Fruit fly (Drosophila melanogaster) whole organism, embryonic: Measurements from ENCODE around the gene CG17224.

Source experiments
- Atf-2 ChIP-seq: fragments of 200-800 bp; sonication (Bioruptor generic); optimal IDR thresholded peaks from 2 replicates; lab custom pipeline; 2016; ENCODE audit warnings: missing biosample characterization, missing genetic modification characterization
- BEAF-32 ChIP-seq: fragments of 200-800 bp; sonication (Bioruptor generic); optimal IDR thresholded peaks from 3 replicates; lab custom pipeline; 2017; ENCODE audit warnings: missing biosample characterization, missing genetic modification characterization, mild to moderate bottlenecking, moderate library complexity, missing genetic modification reagents
- BtbVII ChIP-seq: fragments of 200-800 bp; sonication (Bioruptor generic); optimal IDR thresholded peaks from 3 replicates; lab custom pipeline; 2017; ENCODE audit warnings: missing biosample characterization, mild to moderate bottlenecking, missing genetic modification characterization
- CG13287 ChIP-seq: fragments of 200-800 bp; sonication (Bioruptor generic); IDR thresholded peaks from 2 replicates; pipeline ENCODE4 v1.3.6; 2022; ENCODE audit warnings: missing biosample characterization, missing genetic modification characterization; ENCODE audit not compliant: partially characterized antibody
- CG14860 ChIP-seq: fragments of 200-800 bp; sonication (Bioruptor generic); IDR thresholded peaks from 3 replicates; pipeline ENCODE4 v1.3.6; 2022; ENCODE audit warnings: missing biosample characterization, missing genetic modification characterization; ENCODE audit not compliant: partially characterized antibody
- CG1603 ChIP-seq: fragments of 200-800 bp; sonication (Bioruptor generic); optimal IDR thresholded peaks from 2 replicates; lab custom pipeline; 2019; ENCODE audit warnings: missing biosample characterization, mild to moderate bottlenecking, missing genetic modification characterization, moderate library complexity
- CG16779 ChIP-seq: fragments of 200-800 bp; sonication (Bioruptor generic); IDR thresholded peaks from 2 replicates; pipeline ENCODE4 v1.3.6; 2022; ENCODE audit warnings: missing biosample characterization, missing genetic modification characterization
- CG16813 ChIP-seq: fragments of 200-800 bp; sonication (Bioruptor generic); IDR thresholded peaks from 3 replicates; pipeline ENCODE4 v1.3.6; 2022; ENCODE audit warnings: missing biosample characterization, missing genetic modification characterization; ENCODE audit not compliant: partially characterized antibody
- CG17361 ChIP-seq: fragments of 200-800 bp; sonication (Bioruptor generic); IDR thresholded peaks from 3 replicates; pipeline ENCODE4 v1.3.6; 2022; ENCODE audit warnings: missing biosample characterization, missing genetic modification characterization
- CG17568 ChIP-seq: fragments of 200-800 bp; sonication (Bioruptor generic); optimal IDR thresholded peaks from 2 replicates; lab custom pipeline; 2018; ENCODE audit warnings: missing biosample characterization, mild to moderate bottlenecking, missing genetic modification characterization, moderate library complexity
- CG17829 ChIP-seq: fragments of 200-800 bp; optimal IDR thresholded peaks from 2 replicates; lab custom pipeline; 2019; ENCODE audit warnings: missing biosample characterization, mild to moderate bottlenecking, missing genetic modification characterization, moderate library complexity
- CG1792 ChIP-seq: fragments of 200-800 bp; sonication (Bioruptor generic); optimal IDR thresholded peaks from 2 replicates; lab custom pipeline; 2016; ENCODE audit warnings: missing biosample characterization, missing genetic modification characterization
- CG2129 ChIP-seq: fragments of 200-800 bp; sonication (Bioruptor generic); IDR thresholded peaks from 2 replicates; pipeline ENCODE4 v1.3.6; 2022; ENCODE audit warnings: missing biosample characterization, missing genetic modification characterization; ENCODE audit not compliant: partially characterized antibody
- CG2199 ChIP-seq: fragments of 200-800 bp; sonication (Bioruptor generic); IDR thresholded peaks from 3 replicates; pipeline ENCODE4 v1.3.6; 2022; ENCODE audit warnings: missing biosample characterization, missing genetic modification characterization
- CG31388 ChIP-seq: fragments of 200-800 bp; sonication (Bioruptor generic); optimal IDR thresholded peaks from 2 replicates; lab custom pipeline; 2016; ENCODE audit warnings: missing biosample characterization, missing genetic modification characterization
- CG3847 ChIP-seq: fragments of 200-800 bp; sonication (Bioruptor generic); IDR thresholded peaks from 2 replicates; pipeline ENCODE4 v1.3.6; 2022; ENCODE audit warnings: missing biosample characterization, missing genetic modification characterization
- CG42726 ChIP-seq: fragments of 200-800 bp; sonication (Bioruptor generic); IDR thresholded peaks from 2 replicates; pipeline ENCODE4 v1.3.6; 2022; ENCODE audit warnings: missing biosample characterization, missing genetic modification characterization; ENCODE audit not compliant: partially characterized antibody
- CG4282 ChIP-seq: fragments of 200-800 bp; sonication (Bioruptor generic); optimal IDR thresholded peaks from 2 replicates; lab custom pipeline; 2016; ENCODE audit warnings: missing biosample characterization, missing genetic modification characterization
- CG9797 ChIP-seq: fragments of 200-800 bp; sonication (Bioruptor generic); optimal IDR thresholded peaks from 3 replicates; lab custom pipeline; 2018; ENCODE audit warnings: missing biosample characterization, mild to moderate bottlenecking, missing genetic modification characterization
- Dp ChIP-seq: fragments of 200-800 bp; sonication (Bioruptor generic); optimal IDR thresholded peaks from 2 replicates; lab custom pipeline; 2018; ENCODE audit warnings: missing biosample characterization, mild to moderate bottlenecking, missing genetic modification characterization, moderate library complexity
- Dref ChIP-seq: fragments of 200-800 bp; sonication (Bioruptor generic); IDR thresholded peaks from 2 replicates; pipeline ENCODE4 v1.3.6; 2022; ENCODE audit warnings: missing biosample characterization, missing genetic modification characterization
- E2f2 ChIP-seq: fragments of 200-800 bp; sonication (Bioruptor generic); IDR thresholded peaks from 2 replicates; pipeline ENCODE4 v1.3.6; 2022; ENCODE audit warnings: missing biosample characterization, missing genetic modification characterization
- Hr51 ChIP-seq, 2 experiments: fragments of 200-800 bp; sonication (Bioruptor generic); optimal IDR thresholded peaks; 2 replicates in 1 of 2; 3 replicates in 1 of 2; lab custom pipeline; 2016 to 2018; ENCODE audit warnings: missing biosample characterization in 2 of 2, missing genetic modification characterization in 2 of 2, mild to moderate bottlenecking in 1 of 2, moderate library complexity in 1 of 2
- Jarid2 ChIP-seq: fragments of 200-800 bp; sonication (Bioruptor generic); optimal IDR thresholded peaks from 3 replicates; lab custom pipeline; 2017; ENCODE audit warnings: mild to moderate bottlenecking, missing biosample characterization, missing genetic modification reagents, missing genetic modification characterization
- MBD-R2 ChIP-seq: fragments of 200-800 bp; sonication (Bioruptor generic); IDR thresholded peaks from 2 replicates; pipeline ENCODE4 v1.3.6; 2022; ENCODE audit warnings: missing biosample characterization, missing genetic modification characterization
- MESR4 ChIP-seq: fragments of 200-800 bp; sonication (Bioruptor generic); optimal IDR thresholded peaks from 2 replicates; lab custom pipeline; 2018; ENCODE audit warnings: missing biosample characterization, mild to moderate bottlenecking, missing genetic modification characterization, moderate library complexity
- Nf-YB ChIP-seq: fragments of 200-800 bp; sonication (Bioruptor generic); optimal IDR thresholded peaks from 3 replicates; lab custom pipeline; 2019; ENCODE audit warnings: missing biosample characterization, mild to moderate bottlenecking, missing genetic modification characterization, moderate library complexity
- Oaz ChIP-seq: fragments of 200-800 bp; sonication (Bioruptor generic); IDR thresholded peaks from 2 replicates; pipeline ENCODE4 v1.3.6; 2022; ENCODE audit warnings: missing biosample characterization, missing genetic modification characterization
- Sry-β ChIP-seq: fragments of 200-800 bp; sonication (Bioruptor generic); optimal IDR thresholded peaks from 2 replicates; lab custom pipeline; 2018; ENCODE audit warnings: missing biosample characterization, mild to moderate bottlenecking, missing genetic modification characterization, moderate library complexity
- Xrp1 ChIP-seq: fragments of 200-800 bp; sonication (Bioruptor generic); IDR thresholded peaks from 2 replicates; pipeline ENCODE4 v1.3.6; 2022; ENCODE audit warnings: missing biosample characterization, missing genetic modification characterization
- bbx ChIP-seq: fragments of 200-800 bp; sonication (Bioruptor generic); IDR thresholded peaks from 2 replicates; pipeline ENCODE4 v1.3.6; 2022; ENCODE audit warnings: missing biosample characterization, missing genetic modification characterization; ENCODE audit not compliant: partially characterized antibody
- btn ChIP-seq: fragments of 200-800 bp; sonication (Bioruptor generic); optimal IDR thresholded peaks from 2 replicates; lab custom pipeline; 2016; ENCODE audit warnings: missing biosample characterization, missing genetic modification characterization
- chif ChIP-seq, 2 experiments: fragments of 200-800 bp; sonication (Bioruptor generic); optimal IDR thresholded peaks; 3 replicates each; lab custom pipeline; 2016; ENCODE audit warnings: missing biosample characterization in 2 of 2, missing genetic modification characterization in 2 of 2
- ci ChIP-seq: fragments of 200-800 bp; sonication (Bioruptor generic); IDR thresholded peaks from 3 replicates; pipeline ENCODE4 v1.3.6; 2022; ENCODE audit warnings: missing biosample characterization, missing genetic modification characterization
- danr ChIP-seq: fragments of 200-800 bp; sonication (Bioruptor generic); IDR thresholded peaks from 2 replicates; pipeline ENCODE4 v1.3.6; 2022; ENCODE audit warnings: missing biosample characterization, missing genetic modification characterization
- disco-r ChIP-seq: fragments of 200-800 bp; sonication (Bioruptor generic); optimal IDR thresholded peaks from 2 replicates; lab custom pipeline; 2016; ENCODE audit warnings: missing biosample characterization, missing genetic modification characterization
- emc ChIP-seq: fragments of 200-800 bp; sonication (Bioruptor generic); optimal IDR thresholded peaks from 2 replicates; lab custom pipeline; 2016; ENCODE audit warnings: missing biosample characterization, missing genetic modification characterization
- ems ChIP-seq: fragments of 200-800 bp; sonication (Bioruptor generic); optimal IDR thresholded peaks from 3 replicates; lab custom pipeline; 2016; ENCODE audit warnings: missing biosample characterization, missing genetic modification characterization
- gro ChIP-seq: fragments of 200-800 bp; sonication (Bioruptor generic); optimal IDR thresholded peaks from 2 replicates; lab custom pipeline; 2016; ENCODE audit warnings: missing biosample characterization, missing genetic modification characterization
- hb ChIP-seq: fragments of 200-800 bp; sonication (Bioruptor generic); IDR thresholded peaks from 3 replicates; pipeline ENCODE4 v1.3.6; 2022; ENCODE audit warnings: missing biosample characterization, missing genetic modification characterization; ENCODE audit not compliant: partially characterized antibody
- hbn ChIP-seq: fragments of 200-800 bp; sonication (Bioruptor generic); IDR thresholded peaks from 2 replicates; pipeline ENCODE4 v1.3.6; 2022; ENCODE audit warnings: missing biosample characterization, missing genetic modification characterization; ENCODE audit not compliant: partially characterized antibody
- nmo ChIP-seq: fragments of 200-800 bp; sonication (Bioruptor generic); optimal IDR thresholded peaks from 2 replicates; lab custom pipeline; 2018; ENCODE audit warnings: missing biosample characterization, mild to moderate bottlenecking, missing genetic modification characterization, moderate library complexity
- onecut ChIP-seq: fragments of 200-800 bp; sonication (Bioruptor generic); IDR thresholded peaks from 2 replicates; pipeline ENCODE4 v1.3.6; 2022; ENCODE audit warnings: missing biosample characterization, missing genetic modification characterization
- slbo ChIP-seq: fragments of 200-800 bp; sonication (Bioruptor generic); IDR thresholded peaks from 2 replicates; pipeline ENCODE4 v1.3.6; 2022; ENCODE audit warnings: missing biosample characterization, missing genetic modification characterization
- sr ChIP-seq: fragments of 200-800 bp; sonication (Bioruptor generic); IDR thresholded peaks from 3 replicates; pipeline ENCODE4 v1.3.6; 2022; ENCODE audit warnings: missing biosample characterization, missing genetic modification characterization
- stwl ChIP-seq: fragments of 200-800 bp; sonication (Bioruptor generic); optimal IDR thresholded peaks from 3 replicates; lab custom pipeline; 2018; ENCODE audit warnings: missing biosample characterization, mild to moderate bottlenecking, missing genetic modification characterization, moderate library complexity
- tin ChIP-seq: fragments of 200-800 bp; sonication (Bioruptor generic); optimal IDR thresholded peaks from 3 replicates; lab custom pipeline; 2016; ENCODE audit warnings: missing biosample characterization, missing genetic modification characterization
- unpg ChIP-seq: fragments of 200-800 bp; sonication (Bioruptor generic); optimal IDR thresholded peaks from 3 replicates; lab custom pipeline; 2018; ENCODE audit warnings: missing biosample characterization, mild to moderate bottlenecking, missing genetic modification characterization, moderate library complexity
- vnd ChIP-seq: fragments of 200-800 bp; sonication (Bioruptor generic); IDR thresholded peaks from 3 replicates; pipeline ENCODE4 v1.3.6; 2022; ENCODE audit warnings: missing biosample characterization, missing genetic modification characterization; ENCODE audit not compliant: partially characterized antibody

The CG17224 gene

dm6 chr2L:2999113-2999512 lies 19.0 kb downstream of the CG17224 start, which contains the start of gene Ccdc85 (continued):
- TF ChIP-seq CG9797, result peak; percentile 37
- TF ChIP-seq E2f2 (GFP tag; lab: Robert Waterston, UW), result peak; percentile 74
- peak; percentile 67 for TF ChIP-seq Dp
- TF ChIP-seq CG4282 (GFP tag; lab: Kevin White, UChicago), result no peak
- peak; percentile 99 for TF ChIP-seq bbx (GFP tag; lab: Robert Waterston, UW)
- TF ChIP-seq hb (GFP tag; lab: Robert Waterston, UW), result peak; percentile 98
- TF ChIP-seq disco-r (GFP tag; lab: Kevin White, UChicago), result no peak
- no peak for TF ChIP-seq CG17568 (GFP tag; lab: Kevin White, UChicago)
- no peak for TF ChIP-seq CG1792 (GFP tag; lab: Kevin White, UChicago)
- TF ChIP-seq slbo (GFP tag; lab: Robert Waterston, UW), result 0 out of 2 replicates have a peak, but pooled peaks have one; percentile 13
- peak; percentile 84 for TF ChIP-seq BEAF-32
- TF ChIP-seq Oaz (GFP tag; lab: Robert Waterston, UW), result 0 out of 2 replicates have a peak, but pooled peaks have one; percentile 5
- peak; percentile 15 for TF ChIP-seq nmo (GFP tag; lab: Kevin White, UChicago)
- TF ChIP-seq onecut, result peak; percentile 10; the same call in 1 of the 2 replicates
- TF ChIP-seq ci (GFP tag; lab: Robert Waterston, UW), result peak; percentile 76
- peak; percentile 76 for TF ChIP-seq CG1603 (tag; lab: Kevin White, UChicago)
- peak; percentile 94 for TF ChIP-seq Jarid2 (GFP tag; lab: Kevin White, UChicago)
- TF ChIP-seq Nf-YB, result peak; percentile 18
- peak; percentile 98 for TF ChIP-seq Dref
- TF ChIP-seq CG16813 (GFP tag; lab: Robert Waterston, UW), result peak; percentile 94
- TF ChIP-seq hbn (GFP tag; lab: Robert Waterston, UW), result peak; percentile 95
- TF ChIP-seq ems, result no peak
- no peak for TF ChIP-seq emc (GFP tag; lab: Kevin White, UChicago)
- TF ChIP-seq unpg (GFP tag; lab: Kevin White, UChicago), result peak; percentile 25
- peak; percentile 57 for TF ChIP-seq CG2129
- TF ChIP-seq CG14860 (GFP tag; lab: Robert Waterston, UW), result peak; percentile 97
- TF ChIP-seq vnd, result peak; percentile 94
- peak; percentile 36 for TF ChIP-seq MESR4 (GFP tag; lab: Kevin White, UChicago)
- peak; percentile 36; the same call in 1 of the 2 replicates for TF ChIP-seq MBD-R2 (GFP tag; lab: Robert Waterston, UW)
- TF ChIP-seq btn (GFP tag; lab: Kevin White, UChicago), result no peak
- no peak for TF ChIP-seq tin (GFP tag; lab: Kevin White, UChicago)
- TF ChIP-seq Xrp1 (GFP tag; lab: Robert Waterston, UW), result no peak
- TF ChIP-seq Atf-2 (GFP tag; lab: Kevin White, UChicago), result no peak
- peak; percentile 92 for TF ChIP-seq CG42726
- no peak; the same call in 2 of the 3 replicates for TF ChIP-seq CG17361
- peak; percentile 3 for TF ChIP-seq Sry-β (GFP tag; lab: Kevin White, UChicago)
- TF ChIP-seq Hr51 (GFP tag; optimal IDR thresholded peaks at IDR 0.05; lab: Kevin White, UChicago), result no peak
- peak; percentile 94 for TF ChIP-seq stwl (tag; lab: Kevin White, UChicago)
- TF ChIP-seq CG31388 (GFP tag; lab: Kevin White, UChicago), result no peak
- TF ChIP-seq chif (GFP tag; optimal IDR thresholded peaks at IDR 0.05; lab: Kevin White, UChicago), result peak in 1 of 2 experiments; percentile 24
- TF ChIP-seq CG3847 (GFP tag; lab: Robert Waterston, UW), result 0 out of 2 replicates have a peak, but pooled peaks have one; percentile 28
- TF ChIP-seq danr (GFP tag; lab: Robert Waterston, UW), result no peak
- peak; percentile 96 for TF ChIP-seq CG13287 (GFP tag; lab: Robert Waterston, UW)
- TF ChIP-seq CG16779, result peak; percentile 64; the same call in 1 of the 2 replicates
- peak; percentile 8 for TF ChIP-seq gro (GFP tag; lab: Kevin White, UChicago)
- TF ChIP-seq sr (GFP tag; lab: Robert Waterston, UW), result 0 out of 3 replicates have a peak, but pooled peaks have one; percentile 18
- 0 out of 3 replicates have a peak, but pooled peaks have one; percentile 10 for TF ChIP-seq CG2199
- peak; percentile 44 for TF ChIP-seq CG17829
- TF ChIP-seq BtbVII (GFP tag; lab: Kevin White, UChicago), result peak; percentile 15
